Worm (Caenorhabditis elegans): Measurements from ENCODE around the gene T05C12.4.

ce11 chrII:8224623-8225022 is 44.4 kb upstream of the T05C12.4 start:
- no peak for TF ChIP-seq C34F6.9 (tag; optimal IDR thresholded peaks at IDR 0.05)
- no peak for TF ChIP-seq lin-11 (tag; optimal IDR thresholded peaks at IDR 0.05)
- TF ChIP-seq elt-3 (tag; optimal IDR thresholded peaks at IDR 0.05) = no peak
- no peak for TF ChIP-seq zag-1 (tag; optimal IDR thresholded peaks at IDR 0.05)
